In the genomic region with DNA sequence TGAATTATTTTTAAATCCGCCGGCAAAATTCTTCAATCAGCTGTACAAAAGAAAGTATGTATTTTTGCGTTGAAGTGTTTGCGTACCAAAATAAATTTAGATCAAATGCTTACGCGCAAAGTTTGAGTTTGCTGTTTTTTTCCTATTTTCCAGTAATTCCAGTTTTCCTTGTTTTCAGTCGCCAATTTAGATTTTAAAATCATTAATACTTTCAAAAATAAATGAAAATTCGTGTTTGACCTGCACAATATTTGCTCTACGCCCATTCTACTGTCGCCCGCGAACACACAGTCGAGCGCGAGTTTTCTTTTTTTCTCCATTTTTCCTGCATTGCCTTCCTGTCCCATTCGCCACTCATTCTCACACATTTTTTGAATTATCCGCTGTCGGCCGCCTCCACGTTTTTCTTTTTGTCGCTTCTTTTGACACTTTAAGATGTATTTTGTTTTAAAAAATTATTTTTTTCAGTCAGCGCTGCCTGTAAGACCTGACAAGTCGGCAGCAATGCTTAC, we compare ENCODE assay signal across 4 worm cellular contexts.
TF ChIP-seq lines count a peak whose summit lies in the region.

A gene (plus strand): TSS at position 462 of the 512 bp plus-strand sequence.

TF ChIP-seq in whole organism, L1 larva, 84 proteins besides CTCF, POLR2A, EP300 and RAD21:
- TF ChIP-seq efl-1 (optimal IDR thresholded peaks at IDR 0.05; lab: Kevin White, UChicago) (no peak), efl-1 (GFP tag; optimal IDR thresholded peaks at IDR 0.05 in 1 of 2; lab: Kevin White, UChicago) (peak in 1 of 2 experiments; percentile 45), dsc-1 (tag; optimal IDR thresholded peaks at IDR 0.05; lab: Kevin White, UChicago) (peak; percentile 20), nhr-84 (tag; optimal IDR thresholded peaks at IDR 0.05; lab: Kevin White, UChicago) (no peak)

TF ChIP-seq in whole organism, L3 larva, 47 proteins besides CTCF, POLR2A, EP300 and RAD21:
- TF ChIP-seq nhr-28 (tag; optimal IDR thresholded peaks at IDR 0.05; lab: Kevin White, UChicago) (no peak), egl-5 (tag; optimal IDR thresholded peaks at IDR 0.05; lab: Kevin White, UChicago) (no peak), ZK546.5 (tag; optimal IDR thresholded peaks at IDR 0.05; lab: Kevin White, UChicago) (no peak), pha-4 (tag; optimal IDR thresholded peaks at IDR 0.05; lab: Kevin White, UChicago) (peak; percentile 41)

TF ChIP-seq in whole organism, L4 larva, 104 proteins besides CTCF, POLR2A, EP300 and RAD21:
- TF ChIP-seq lim-7 (GFP tag; IDR thresholded peaks at IDR 0.05; lab: Robert Waterston, UW) (no peak), F26F4.8 (GFP tag; conservative IDR thresholded peaks at IDR 0.05; lab: Robert Waterston, UW) (no peak), unc-130 (GFP tag; optimal IDR thresholded peaks at IDR 0.05; lab: Kevin White, UChicago) (peak; percentile 25)

TF ChIP-seq in whole organism, young adult, 124 proteins besides CTCF, POLR2A, EP300 and RAD21:
- peak; percentile 72 for TF ChIP-seq xnd-1 (tag; optimal IDR thresholded peaks at IDR 0.05; lab: Kevin White, UChicago)
- peak; percentile 55 for TF ChIP-seq snpc-1.1 (tag; optimal IDR thresholded peaks at IDR 0.05; lab: Kevin White, UChicago; ENCODE audit: insufficient read depth)
- no peak for TF ChIP-seq zfh-2 (GFP tag; conservative IDR thresholded peaks at IDR 0.05; lab: Robert Waterston, UW)
- TF ChIP-seq ceh-91 (GFP tag; IDR thresholded peaks at IDR 0.05; lab: Robert Waterston, UW) = peak; percentile 60
- peak; percentile 49 for TF ChIP-seq F33H1.4 (GFP tag; IDR thresholded peaks at IDR 0.05; lab: Robert Waterston, UW)
- TF ChIP-seq hmg-20 (GFP tag; IDR thresholded peaks at IDR 0.05; lab: Robert Waterston, UW) = no peak
- TF ChIP-seq dpl-1 (GFP tag; optimal IDR thresholded peaks at IDR 0.05; lab: Kevin White, UChicago) = peak; percentile 67
- peak; percentile 41; the same call in 1 of the 2 replicates for TF ChIP-seq hmg-1.2 (GFP tag; IDR thresholded peaks at IDR 0.05; lab: Robert Waterston, UW)
- TF ChIP-seq ekl-4 (GFP tag; IDR thresholded peaks at IDR 0.05; lab: Robert Waterston, UW) = no peak
- TF ChIP-seq lin-54 (GFP tag; optimal IDR thresholded peaks at IDR 0.05; lab: Kevin White, UChicago) = peak; percentile 49
- no peak for TF ChIP-seq ztf-6 (GFP tag; IDR thresholded peaks at IDR 0.05; lab: Robert Waterston, UW)
- TF ChIP-seq efl-1 (GFP tag; optimal IDR thresholded peaks at IDR 0.05; lab: Kevin White, UChicago) = peak; percentile 83
- TF ChIP-seq unc-130 (GFP tag; optimal IDR thresholded peaks at IDR 0.05; lab: Kevin White, UChicago) = peak; percentile 17
- TF ChIP-seq hsf-1 (GFP tag; IDR thresholded peaks at IDR 0.05; lab: Robert Waterston, UW) = peak; percentile 72
- no peak for TF ChIP-seq ztf-18 (tag; optimal IDR thresholded peaks at IDR 0.05; lab: Kevin White, UChicago)
- peak; percentile 50 for TF ChIP-seq D2030.7 (GFP tag; IDR thresholded peaks at IDR 0.05; lab: Robert Waterston, UW)
- TF ChIP-seq lsl-1 (GFP tag; optimal IDR thresholded peaks at IDR 0.05; lab: Kevin White, UChicago) = peak; percentile 78
- no peak for TF ChIP-seq cebp-2 (GFP tag; IDR thresholded peaks at IDR 0.05; lab: Robert Waterston, UW)
- no peak for TF ChIP-seq ztf-22 (GFP tag; optimal IDR thresholded peaks at IDR 0.05; lab: Kevin White, UChicago)
- TF ChIP-seq madf-8 (GFP tag; conservative IDR thresholded peaks at IDR 0.05; lab: Robert Waterston, UW) = peak; percentile 62
- no peak for TF ChIP-seq mel-28 (tag; optimal IDR thresholded peaks at IDR 0.05; lab: Kevin White, UChicago; ENCODE audit: borderline replicate concordance)
- peak; percentile 24 for TF ChIP-seq snpc-3.4 (tag; optimal IDR thresholded peaks at IDR 0.05; lab: Kevin White, UChicago)
- peak; percentile 91 for TF ChIP-seq madf-6 (GFP tag; IDR thresholded peaks at IDR 0.05; lab: Robert Waterston, UW)
- TF ChIP-seq B0019.2 (GFP tag; conservative IDR thresholded peaks at IDR 0.05; lab: Robert Waterston, UW) = 0 out of 2 replicates have a peak, but pooled peaks have one; percentile 21
- peak; percentile 9 for TF ChIP-seq tlf-1 (GFP tag; optimal IDR thresholded peaks at IDR 0.05; lab: Kevin White, UChicago)
